Worm (Caenorhabditis elegans) whole organism, young adult: ENCODE results near the gene K10G6.9.

Experiments
- F33H1.4 ChIP-seq: fragments of 200-800 bp; sonication (Bioruptor generic); IDR thresholded peaks from 2 replicates; pipeline ENCODE4 v1.3.6; 2022; ENCODE audit warnings: missing genetic modification reagents, missing genetic modification characterization, missing compliant biosample characterization
- F57C9.4 ChIP-seq: sonication (generic microtip); optimal IDR thresholded peaks from 2 replicates; lab custom pipeline; 2017; ENCODE audit warnings: mild to moderate bottlenecking, missing genetic modification characterization, missing compliant biosample characterization
- dpl-1 ChIP-seq: fragments of 150-350 bp; optimal IDR thresholded peaks from 2 replicates; lab custom pipeline; 2014; ENCODE audit warnings: missing biosample characterization, missing genetic modification reagents, missing genetic modification characterization
- hlh-12 ChIP-seq: sonication (generic microtip); optimal IDR thresholded peaks from 2 replicates; lab custom pipeline; 2016; ENCODE audit warnings: missing genetic modification characterization, missing compliant biosample characterization
- hmg-20 ChIP-seq: fragments of 200-800 bp; sonication (Bioruptor generic); IDR thresholded peaks from 2 replicates; pipeline ENCODE4 v1.3.6; 2022; ENCODE audit warnings: missing genetic modification reagents, missing genetic modification characterization, missing compliant biosample characterization
- hrde-1 ChIP-seq: sonication (generic microtip); optimal IDR thresholded peaks from 2 replicates; lab custom pipeline; 2016; ENCODE audit warnings: missing genetic modification characterization, mild to moderate bottlenecking, missing compliant biosample characterization, moderate library complexity, missing genotype, missing genetic modification reagents, borderline replicate concordance
- lin-35 ChIP-seq, 3 experiments: fragments of 150-350 bp in 2 of 3; sonication (generic microtip) in 1 of 3; optimal IDR thresholded peaks; 2 replicates each; lab custom pipeline; 2014 to 2018; ENCODE audit warnings: missing biosample characterization in 3 of 3, missing genetic modification characterization in 3 of 3, missing genetic modification reagents in 3 of 3
- lsl-1 ChIP-seq: fragments of 200-800 bp; sonication (Bioruptor generic); optimal IDR thresholded peaks from 2 replicates; lab custom pipeline; 2018; ENCODE audit warnings: mild to moderate bottlenecking, missing genetic modification characterization, moderate library complexity, missing compliant biosample characterization
- nhr-120 ChIP-seq: fragments of 200-800 bp; sonication (Bioruptor generic); IDR thresholded peaks from 2 replicates; pipeline ENCODE4 v1.3.6; 2022; ENCODE audit warnings: missing genetic modification characterization, missing compliant biosample characterization
- snpc-1.1 ChIP-seq: sonication (generic microtip); optimal IDR thresholded peaks from 2 replicates; lab custom pipeline; 2017; ENCODE audit warnings: missing genetic modification characterization, mild to moderate bottlenecking, missing compliant biosample characterization, antibody characterized with exemption, moderate library complexity, missing genotype, missing genetic modification reagents; ENCODE audit not compliant: insufficient read depth
- sptf-2 ChIP-seq: fragments of 200-800 bp; sonication (Bioruptor generic); optimal IDR thresholded peaks from 2 replicates; lab custom pipeline; 2018; ENCODE audit warnings: mild to moderate bottlenecking, missing genetic modification characterization, missing compliant biosample characterization

DNA sequence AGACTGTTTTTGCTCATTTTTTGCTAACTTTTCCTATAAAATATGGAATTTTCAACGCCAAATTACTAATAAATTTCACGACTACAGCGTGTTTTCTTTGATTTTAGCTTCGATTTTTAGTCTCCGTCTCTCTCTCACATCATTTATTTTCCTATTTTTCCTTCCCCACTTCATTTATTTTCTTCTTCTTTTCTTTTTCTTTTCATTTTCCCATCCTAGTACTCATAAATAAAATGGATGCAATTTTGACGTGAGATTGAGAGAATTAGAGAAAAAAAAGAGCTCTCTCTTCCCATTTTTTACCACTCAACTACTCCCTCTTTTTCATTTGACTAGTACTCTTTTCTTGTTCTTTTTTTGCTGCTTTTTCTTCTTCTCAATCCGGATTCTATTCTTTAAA lies 11.8 kb upstream of the K10G6.9 start:
- TF ChIP-seq hrde-1, result no peak
- TF ChIP-seq lin-35 (GFP tag; optimal IDR thresholded peaks at IDR 0.05; lab: Kevin White, UChicago), result peak in 1 of 3 experiments; percentile 7
- TF ChIP-seq F33H1.4, result no peak
- TF ChIP-seq nhr-120 (GFP tag; lab: Robert Waterston, UW), result no peak
- TF ChIP-seq snpc-1.1 (tag; lab: Kevin White, UChicago), result no peak
- TF ChIP-seq dpl-1 (GFP tag; lab: Kevin White, UChicago), result no peak
- no peak for TF ChIP-seq hlh-12
- no peak for TF ChIP-seq F57C9.4 (tag; lab: Kevin White, UChicago)
- no peak for TF ChIP-seq lsl-1 (GFP tag; lab: Kevin White, UChicago)
- TF ChIP-seq hmg-20 (GFP tag; lab: Robert Waterston, UW), result no peak
- TF ChIP-seq sptf-2 (GFP tag; lab: Kevin White, UChicago), result no peak
